Fruit fly (Drosophila melanogaster): ENCODE measurements around the gene Sr-CIV.

The Sr-CIV gene

DNA sequence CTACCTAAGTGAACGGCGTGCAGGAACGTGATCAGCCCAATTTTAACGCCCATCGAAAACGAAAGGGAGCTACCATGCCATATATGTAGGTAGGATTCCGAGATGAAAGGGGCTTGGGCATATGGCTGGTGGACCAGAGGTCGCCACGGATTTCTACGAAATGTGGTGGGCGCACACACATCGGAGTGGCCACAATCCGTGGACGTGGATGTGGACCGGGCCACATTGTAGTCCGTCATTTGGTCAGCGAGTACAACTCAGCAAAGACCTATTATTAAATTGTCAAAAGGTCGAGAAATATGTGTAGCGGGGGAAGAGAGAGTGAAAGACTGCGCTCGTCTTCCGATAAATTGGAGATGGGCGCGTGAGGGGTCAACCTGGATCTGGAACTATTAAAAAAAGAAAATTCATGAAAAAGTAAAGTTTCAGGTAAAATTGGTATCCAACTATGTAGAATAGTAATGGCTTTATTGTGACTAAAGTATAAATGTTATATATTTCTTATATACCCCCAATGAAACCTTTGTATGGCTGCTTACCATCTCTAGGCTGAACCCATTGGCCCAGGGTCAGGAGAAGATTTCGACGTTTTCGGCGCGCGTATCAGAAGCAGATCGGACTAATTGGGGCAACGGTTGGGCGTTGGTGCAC lies 31.7 kb upstream of the Sr-CIV start (continued):
- TF ChIP-seq br (optimal IDR thresholded peaks at IDR 0.05) (no peak), wor (GFP tag; IDR thresholded peaks at IDR 0.05) (no peak), CG11696 (GFP tag; IDR thresholded peaks at IDR 0.05) (no peak), CG16779 (GFP tag; IDR thresholded peaks at IDR 0.05) (no peak), YL-1 (GFP tag; optimal IDR thresholded peaks at IDR 0.05) (no peak), Scr (GFP tag; IDR thresholded peaks at IDR 0.05; ENCODE audit: partially characterized antibody) (peak; percentile 64), CG12219 (GFP tag; optimal IDR thresholded peaks at IDR 0.05) (no peak), Tbp (GFP tag; optimal IDR thresholded peaks at IDR 0.05) (no peak), tap (tag; optimal IDR thresholded peaks at IDR 0.05) (no peak), MESR4 (GFP tag; optimal IDR thresholded peaks at IDR 0.05) (no peak), Sox100B (GFP tag; optimal IDR thresholded peaks at IDR 0.05) (no peak), dati (GFP tag; IDR thresholded peaks at IDR 0.05) (no peak), CHES-1-like (GFP tag; optimal IDR thresholded peaks at IDR 0.05) (no peak), yki (optimal IDR thresholded peaks at IDR 0.05) (no peak), CG18262 (tag; optimal IDR thresholded peaks at IDR 0.05) (peak; percentile 45), CG8478 (optimal IDR thresholded peaks at IDR 0.05) (no peak), CG14667 (GFP tag; IDR thresholded peaks at IDR 0.05) (0 out of 2 replicates have a peak, but pooled peaks have one; percentile 17), CG10462 (GFP tag; optimal IDR thresholded peaks at IDR 0.05) (no peak), CG31441 (GFP tag; IDR thresholded peaks at IDR 0.05) (peak; percentile 40; the same call in 1 of the 2 replicates), CG11504 (tag; optimal IDR thresholded peaks at IDR 0.05) (peak; percentile 32), CG6272 (GFP tag; IDR thresholded peaks at IDR 0.05) (peak; percentile 44; the same call in 1 of the 2 replicates), chif (GFP tag; optimal IDR thresholded peaks at IDR 0.05) (no peak), kay (GFP tag; optimal IDR thresholded peaks at IDR 0.05) (no peak), dmrt99B (tag; optimal IDR thresholded peaks at IDR 0.05) (no peak), HLH3B (GFP tag; IDR thresholded peaks at IDR 0.05) (no peak), CG11093 (GFP tag; IDR thresholded peaks at IDR 0.05) (no peak), Poxn (GFP tag; IDR thresholded peaks at IDR 0.05) (no peak), Aef1 (GFP tag; IDR thresholded peaks at IDR 0.05) (no peak), fd102C (GFP tag; optimal IDR thresholded peaks at IDR 0.05) (no peak), sima (GFP tag; optimal IDR thresholded peaks at IDR 0.05) (no peak), NFAT (GFP tag; IDR thresholded peaks at IDR 0.05) (no peak), CG1603 (tag; optimal IDR thresholded peaks at IDR 0.05) (peak; percentile 10), ap (GFP tag; IDR thresholded peaks at IDR 0.05) (no peak), CG5245 (GFP tag; optimal IDR thresholded peaks at IDR 0.05) (no peak), tna (GFP tag; IDR thresholded peaks at IDR 0.05; ENCODE audit: partially characterized antibody) (no peak), CG4360 (GFP tag; IDR thresholded peaks at IDR 0.05) (no peak), Dbx (GFP tag; IDR thresholded peaks at IDR 0.05) (no peak), CG11398 (GFP tag; optimal IDR thresholded peaks at IDR 0.05) (no peak), kni (GFP tag; optimal IDR thresholded peaks at IDR 0.05) (no peak), CG18599 (GFP tag; optimal IDR thresholded peaks at IDR 0.05) (no peak), Sry-β (GFP tag; optimal IDR thresholded peaks at IDR 0.05) (no peak), prd (optimal IDR thresholded peaks at IDR 0.05) (no peak), prd (GFP tag; IDR thresholded peaks at IDR 0.05) (peak; percentile 75), CG8765 (GFP tag; IDR thresholded peaks at IDR 0.05) (peak; percentile 44; the same call in 1 of the 2 replicates), hbn (GFP tag; IDR thresholded peaks at IDR 0.05; ENCODE audit: partially characterized antibody) (no peak), CG1792 (GFP tag; optimal IDR thresholded peaks at IDR 0.05) (no peak), amos (GFP tag; IDR thresholded peaks at IDR 0.05; ENCODE audit: partially characterized antibody) (peak; percentile 26; the same call in 1 of the 2 replicates), Mes4 (GFP tag; optimal IDR thresholded peaks at IDR 0.05) (no peak), CG5953 (GFP tag; IDR thresholded peaks at IDR 0.05) (no peak), B-H1 (GFP tag; IDR thresholded peaks at IDR 0.05) (no peak), gce (GFP tag; IDR thresholded peaks at IDR 0.05) (0 out of 3 replicates have a peak, but pooled peaks have one; percentile 29), tll (GFP tag; optimal IDR thresholded peaks at IDR 0.05) (no peak)

All from whole organism, embryonic.